Worm (Caenorhabditis elegans): ENCODE results near the gene Y7A5A.1.
A peak's percentile ranks its signal among the peaks of the same experiment; 100 is the strongest.

The Y7A5A.1 gene

DNA sequence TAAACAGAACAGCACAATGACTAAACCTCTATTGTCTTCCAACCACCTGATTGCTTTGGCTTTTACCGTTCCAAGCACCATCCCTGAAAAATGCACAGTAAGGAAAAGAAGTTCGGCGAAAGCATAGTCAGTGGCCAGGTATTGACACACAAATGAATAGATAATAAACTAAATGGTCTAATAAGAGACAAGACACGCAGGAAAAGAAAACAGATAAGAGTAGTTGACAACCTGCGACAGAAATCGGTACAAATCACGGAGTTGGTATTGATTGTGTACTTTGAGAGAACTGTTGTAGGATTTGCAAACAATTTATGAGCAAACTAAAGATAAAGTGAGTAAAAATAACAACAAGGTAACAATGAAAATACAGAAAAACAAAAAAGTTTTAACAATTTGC, at the start of gene Y7A5A.1:
Gene Y7A5A.1 (minus strand): TSS at position 83 of the 400 bp plus-strand sequence.
- TF ChIP-seq elt-3 (tag; optimal IDR thresholded peaks at IDR 0.05) (no peak), pqm-1 (tag; optimal IDR thresholded peaks at IDR 0.05) (peak; percentile 53), elt-2 (tag; optimal IDR thresholded peaks at IDR 0.05) (peak; percentile 64), pha-4 (tag; optimal IDR thresholded peaks at IDR 0.05) (peak; percentile 65)

ce11 chrX:15814548-15814947, 43.3 kb upstream of the Y7A5A.1 start:
- TF ChIP-seq sea-2 (GFP tag; optimal IDR thresholded peaks at IDR 0.05), result no peak
- no peak for TF ChIP-seq nfya-1 (tag; optimal IDR thresholded peaks at IDR 0.05; ENCODE audit: insufficient read depth)
- TF ChIP-seq unc-39 (tag; optimal IDR thresholded peaks at IDR 0.05), result no peak
- TF ChIP-seq skn-1 (tag; optimal IDR thresholded peaks at IDR 0.05), result no peak
- TF ChIP-seq aly-2 (tag; optimal IDR thresholded peaks at IDR 0.05), result no peak
- TF ChIP-seq nhr-12 (tag; optimal IDR thresholded peaks at IDR 0.05), result no peak
- TF ChIP-seq ceh-16 (tag; optimal IDR thresholded peaks at IDR 0.05), result no peak
- no peak for TF ChIP-seq nhr-76 (tag; optimal IDR thresholded peaks at IDR 0.05)
- TF ChIP-seq unc-62 (GFP tag; optimal IDR thresholded peaks at IDR 0.05), result no peak
- TF ChIP-seq mdl-1 (tag; optimal IDR thresholded peaks at IDR 0.05), result no peak
- no peak for TF ChIP-seq daf-12 (tag; optimal IDR thresholded peaks at IDR 0.05)

ce11 chrX:15811341-15811740, 40.0 kb upstream of the Y7A5A.1 start:
- TF ChIP-seq nhr-237 (tag; optimal IDR thresholded peaks at IDR 0.05) (no peak), elt-1 (tag; optimal IDR thresholded peaks at IDR 0.05) (no peak), ceh-28 (tag; optimal IDR thresholded peaks at IDR 0.05) (no peak), nhr-12 (tag; optimal IDR thresholded peaks at IDR 0.05) (no peak), nhr-25 (tag; optimal IDR thresholded peaks at IDR 0.05) (no peak), sea-2 (GFP tag; optimal IDR thresholded peaks at IDR 0.05) (no peak), ztf-4 (tag; optimal IDR thresholded peaks at IDR 0.05) (no peak), pqm-1 (tag; optimal IDR thresholded peaks at IDR 0.05) (no peak), aly-2 (tag; optimal IDR thresholded peaks at IDR 0.05) (no peak)

ce11 chrX:15804072-15804471, 32.8 kb upstream of the Y7A5A.1 start, which contains the start of gene Y7A5A.7:
Y7A5A.7 (minus strand) TSS chrX:15804172.
- TF ChIP-seq elt-3 (tag; optimal IDR thresholded peaks at IDR 0.05) (no peak), aly-2 (tag; optimal IDR thresholded peaks at IDR 0.05) (no peak), elt-2 (tag; optimal IDR thresholded peaks at IDR 0.05) (no peak), nhr-77 (tag; optimal IDR thresholded peaks at IDR 0.05) (no peak), daf-12 (tag; optimal IDR thresholded peaks at IDR 0.05) (no peak), ceh-9 (tag; optimal IDR thresholded peaks at IDR 0.05) (no peak), fos-1 (tag; optimal IDR thresholded peaks at IDR 0.05) (no peak), egl-5 (tag; optimal IDR thresholded peaks at IDR 0.05) (no peak), nhr-11 (tag; optimal IDR thresholded peaks at IDR 0.05) (no peak), mml-1 (tag; optimal IDR thresholded peaks at IDR 0.05) (no peak), nfya-1 (tag; optimal IDR thresholded peaks at IDR 0.05; ENCODE audit: insufficient read depth) (no peak)

DNA sequence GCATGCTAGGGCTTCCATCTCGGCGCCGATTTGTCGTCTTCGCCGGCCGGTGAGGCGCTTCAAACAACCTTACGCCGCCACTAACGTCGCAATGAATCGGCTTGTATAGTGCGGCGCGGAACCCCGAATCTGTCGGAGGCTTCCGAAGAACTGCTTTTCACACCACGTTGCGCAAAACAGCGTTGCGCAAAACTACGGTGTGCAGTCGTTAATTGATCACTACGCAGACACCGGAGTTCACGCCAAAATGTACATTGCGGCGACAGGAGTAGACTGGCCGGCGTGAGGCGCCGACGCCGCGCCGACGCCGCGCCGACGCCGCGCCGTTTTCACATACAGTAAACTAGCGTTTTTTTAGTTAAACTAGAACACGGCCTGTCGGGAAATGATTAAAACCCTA, 30.5 kb upstream of the Y7A5A.1 start:
- TF ChIP-seq hmg-11 (tag; optimal IDR thresholded peaks at IDR 0.05) (no peak), nhr-12 (tag; optimal IDR thresholded peaks at IDR 0.05) (no peak), egl-5 (tag; optimal IDR thresholded peaks at IDR 0.05) (no peak), tbx-2 (tag; optimal IDR thresholded peaks at IDR 0.05) (no peak), ceh-9 (tag; optimal IDR thresholded peaks at IDR 0.05) (no peak), mml-1 (tag; optimal IDR thresholded peaks at IDR 0.05) (no peak), fkh-2 (tag; optimal IDR thresholded peaks at IDR 0.05) (no peak)

DNA sequence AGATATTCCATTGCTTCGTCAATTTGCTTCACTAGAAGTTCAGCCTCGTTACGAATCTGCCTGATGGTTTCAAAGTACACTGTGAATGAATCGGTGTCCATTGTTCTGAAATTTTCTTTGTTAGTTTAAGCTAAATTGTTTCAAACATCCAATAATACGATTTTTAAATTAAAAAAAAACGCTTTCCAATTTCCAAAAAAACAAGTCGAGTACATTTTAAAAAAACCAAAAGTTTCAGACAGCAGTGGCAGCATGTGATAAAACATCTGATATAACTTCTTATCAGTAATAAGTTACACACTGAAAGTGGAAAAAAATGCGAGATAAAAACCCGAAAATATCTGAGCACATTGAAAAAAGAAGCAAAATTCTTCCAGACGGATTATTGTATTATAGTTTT, 28.3 kb upstream of the Y7A5A.1 start, which contains the start of gene Y7A5A.6:
Gene Y7A5A.6 (minus strand): TSS at position 101 of the 400 bp plus-strand sequence.
- TF ChIP-seq nhr-23 (tag; optimal IDR thresholded peaks at IDR 0.05) (no peak), nhr-67 (tag; optimal IDR thresholded peaks at IDR 0.05) (no peak), elt-2 (tag; optimal IDR thresholded peaks at IDR 0.05) (peak; percentile 50)

DNA sequence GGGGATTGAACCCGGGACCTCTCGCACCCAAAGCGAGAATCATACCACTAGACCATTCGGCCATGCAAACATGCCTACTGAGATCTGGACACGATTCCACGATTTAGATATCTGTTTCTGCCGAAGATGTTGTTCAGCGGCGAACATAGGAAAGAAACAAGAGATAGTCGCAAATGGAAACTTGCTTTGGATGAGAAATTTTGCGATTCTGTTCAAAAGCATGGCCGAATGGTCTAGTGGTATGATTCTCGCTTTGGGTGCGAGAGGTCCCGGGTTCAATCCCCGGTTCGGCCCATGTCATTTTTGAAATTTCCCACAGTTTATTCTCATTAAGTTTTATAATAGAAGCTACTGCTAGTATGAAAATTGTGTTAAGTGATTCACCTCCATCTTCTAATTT, 25.3 kb upstream of the Y7A5A.1 start:
- TF ChIP-seq lsy-12 (tag; optimal IDR thresholded peaks at IDR 0.05), result peak; percentile 6
- no peak for TF ChIP-seq lin-39 (tag; optimal IDR thresholded peaks at IDR 0.05)
- TF ChIP-seq nhr-43 (tag; optimal IDR thresholded peaks at IDR 0.05; ENCODE audit: poor library complexity, severe bottlenecking), result peak; percentile 68
- TF ChIP-seq nhr-25 (tag; optimal IDR thresholded peaks at IDR 0.05), result peak; percentile 29
- TF ChIP-seq nhr-23 (tag; optimal IDR thresholded peaks at IDR 0.05), result peak; percentile 50
- TF ChIP-seq ceh-28 (tag; optimal IDR thresholded peaks at IDR 0.05), result no peak
